Fruit fly (Drosophila melanogaster): ENCODE results near the gene CG8500.

The CG8500 gene

DNA sequence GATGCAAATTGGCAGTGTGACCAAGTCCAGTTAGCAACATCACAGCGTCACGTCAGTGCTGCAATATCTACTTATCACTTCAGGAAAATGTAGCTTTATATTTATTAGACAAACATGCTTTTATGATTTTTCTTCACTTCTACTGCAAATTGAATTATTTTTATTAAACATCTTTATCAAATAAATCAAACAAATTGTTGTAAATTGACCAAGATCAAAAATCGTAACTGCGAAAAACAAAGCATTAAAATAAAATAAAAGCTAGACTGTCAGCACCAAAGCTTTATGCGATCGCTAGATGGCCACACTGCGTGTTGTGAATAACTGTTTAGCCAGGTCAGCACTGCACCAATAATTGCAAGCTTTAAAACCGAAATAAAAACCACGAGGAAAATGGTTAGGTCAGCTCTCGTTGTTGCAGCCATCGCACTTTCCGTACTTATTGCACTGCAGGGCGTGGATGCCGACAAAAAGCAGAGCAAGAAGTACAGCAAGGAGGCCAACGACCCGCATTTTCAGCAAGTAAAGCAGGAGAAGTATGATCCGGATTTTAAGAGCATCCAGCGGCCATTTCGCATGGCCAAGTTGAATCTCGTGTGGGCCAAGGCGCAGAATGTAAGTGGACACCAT, 6.8 kb downstream of the CG8500 start, which contains the start of the genes CG12945 and CG8507 (continued):
- peak; percentile 33 for TF ChIP-seq pho (GFP tag; optimal IDR thresholded peaks at IDR 0.05)
- no peak for TF ChIP-seq Hr39 (optimal IDR thresholded peaks at IDR 0.05)
- TF ChIP-seq Sox100B (GFP tag; optimal IDR thresholded peaks at IDR 0.05) = no peak
- peak; percentile 4 for TF ChIP-seq dmrt11E (tag; optimal IDR thresholded peaks at IDR 0.05)
- peak; percentile 76 for TF ChIP-seq CG9797 (GFP tag; optimal IDR thresholded peaks at IDR 0.05)
- TF ChIP-seq tgo (GFP tag; IDR thresholded peaks at IDR 0.05) = peak; percentile 56; the same call in 2 of the 3 replicates
- no peak for TF ChIP-seq Deaf1 (tag; optimal IDR thresholded peaks at IDR 0.05)
- TF ChIP-seq MESR4 (GFP tag; optimal IDR thresholded peaks at IDR 0.05) = no peak
- no peak for TF ChIP-seq eyg (GFP tag; optimal IDR thresholded peaks at IDR 0.05)
- no peak for TF ChIP-seq sc (optimal IDR thresholded peaks at IDR 0.05)
- no peak for TF ChIP-seq sc (GFP tag; optimal IDR thresholded peaks at IDR 0.05)
- TF ChIP-seq Camta (GFP tag; optimal IDR thresholded peaks at IDR 0.05) = peak; percentile 44
- TF ChIP-seq CG1603 (tag; optimal IDR thresholded peaks at IDR 0.05) = peak; percentile 32
- TF ChIP-seq CG13424 (tag; optimal IDR thresholded peaks at IDR 0.05) = peak; percentile 67
- no peak for TF ChIP-seq p53 (GFP tag; optimal IDR thresholded peaks at IDR 0.05)
- no peak for TF ChIP-seq CG5180 (GFP tag; optimal IDR thresholded peaks at IDR 0.05)
- TF ChIP-seq CG11456 (GFP tag; IDR thresholded peaks at IDR 0.05) = no peak
- peak; percentile 17 for TF ChIP-seq CG3281 (GFP tag; optimal IDR thresholded peaks at IDR 0.05)
- 0 out of 2 replicates have a peak, but pooled peaks have one; percentile 31 for TF ChIP-seq E2f2 (GFP tag; IDR thresholded peaks at IDR 0.05)
- 0 out of 2 replicates have a peak, but pooled peaks have one; percentile 18 for TF ChIP-seq bbx (GFP tag; IDR thresholded peaks at IDR 0.05; ENCODE audit: partially characterized antibody)
- peak; percentile 52 for TF ChIP-seq Dip3 (GFP tag; optimal IDR thresholded peaks at IDR 0.05)
- TF ChIP-seq Sox102F (GFP tag; optimal IDR thresholded peaks at IDR 0.05) = no peak
- no peak for TF ChIP-seq ab (GFP tag; optimal IDR thresholded peaks at IDR 0.05)
- peak; percentile 52 for TF ChIP-seq BEAF-32 (GFP tag; optimal IDR thresholded peaks at IDR 0.05)
- no peak for TF ChIP-seq CG11247 (GFP tag; IDR thresholded peaks at IDR 0.05)
- TF ChIP-seq Taf1 (GFP tag; IDR thresholded peaks at IDR 0.05) = 0 out of 2 replicates have a peak, but pooled peaks have one; percentile 19
- peak; percentile 70 for TF ChIP-seq CG14710 (tag; optimal IDR thresholded peaks at IDR 0.05)
- peak; percentile 29; the same call in 1 of the 2 replicates for TF ChIP-seq CG9215 (GFP tag; IDR thresholded peaks at IDR 0.05)
- TF ChIP-seq ind (GFP tag; optimal IDR thresholded peaks at IDR 0.05) = peak; percentile 49
- no peak for TF ChIP-seq CG14860 (GFP tag; IDR thresholded peaks at IDR 0.05; ENCODE audit: partially characterized antibody)
- TF ChIP-seq Fer1 (GFP tag; optimal IDR thresholded peaks at IDR 0.05) = peak; percentile 57
- no peak for TF ChIP-seq CG11696 (GFP tag; IDR thresholded peaks at IDR 0.05)
- no peak for TF ChIP-seq crol (GFP tag; IDR thresholded peaks at IDR 0.05)
- TF ChIP-seq Sry-β (GFP tag; optimal IDR thresholded peaks at IDR 0.05) = peak; percentile 96
- no peak for TF ChIP-seq ase (GFP tag; IDR thresholded peaks at IDR 0.05)
- TF ChIP-seq Trl (optimal IDR thresholded peaks at IDR 0.05) = no peak
- peak; percentile 4 for TF ChIP-seq Trl (GFP tag; optimal IDR thresholded peaks at IDR 0.05)
- TF ChIP-seq maf-S (GFP tag; optimal IDR thresholded peaks at IDR 0.05) = no peak
- TF ChIP-seq gfzf (GFP tag; optimal IDR thresholded peaks at IDR 0.05) = peak; percentile 79
- no peak for TF ChIP-seq CG8359 (GFP tag; optimal IDR thresholded peaks at IDR 0.05; ENCODE audit: borderline replicate concordance)
- peak; percentile 80 for TF ChIP-seq nmo (GFP tag; optimal IDR thresholded peaks at IDR 0.05)
- TF ChIP-seq CG12155 (GFP tag; optimal IDR thresholded peaks at IDR 0.05) = peak; percentile 35
- peak; percentile 11 for TF ChIP-seq CG16815 (GFP tag; optimal IDR thresholded peaks at IDR 0.05)
- no peak for TF ChIP-seq exex (tag; optimal IDR thresholded peaks at IDR 0.05)
- no peak for TF ChIP-seq dimm (GFP tag; IDR thresholded peaks at IDR 0.05)
- TF ChIP-seq CG6689 (GFP tag; IDR thresholded peaks at IDR 0.05) = 0 out of 2 replicates have a peak, but pooled peaks have one; percentile 9
- TF ChIP-seq CG15696 (tag; optimal IDR thresholded peaks at IDR 0.05) = peak; percentile 48
- TF ChIP-seq inv (GFP tag; IDR thresholded peaks at IDR 0.05; ENCODE audit: partially characterized antibody) = no peak
- peak; percentile 48 for TF ChIP-seq CG18262 (tag; optimal IDR thresholded peaks at IDR 0.05)
- TF ChIP-seq fd96Cb (tag; optimal IDR thresholded peaks at IDR 0.05) = no peak

All from whole organism, embryonic.